Worm (Caenorhabditis elegans) whole organism, L4 larva: Measurements from ENCODE around the gene egl-6.

Experiments
- F26F4.8 ChIP-seq: fragments of 200-800 bp; sonication (Bioruptor generic); conservative IDR thresholded peaks from 2 replicates; pipeline ENCODE4 v1.3.6; 2022; ENCODE audit warnings: missing genetic modification characterization, missing compliant biosample characterization
- F37D6.2 ChIP-seq: sonication (generic microtip); optimal IDR thresholded peaks from 2 replicates; lab custom pipeline; 2016; ENCODE audit warnings: mild to moderate bottlenecking, missing genetic modification characterization, missing compliant biosample characterization
- F49E8.2 ChIP-seq: sonication (generic microtip); optimal IDR thresholded peaks from 2 replicates; lab custom pipeline; 2016; ENCODE audit warnings: missing compliant biosample characterization, mild to moderate bottlenecking, missing genetic modification characterization, borderline replicate concordance
- Y5F2A.4 ChIP-seq: fragments of 200-800 bp; sonication (Bioruptor generic); optimal IDR thresholded peaks from 2 replicates; lab custom pipeline; 2018; ENCODE audit warnings: mild to moderate bottlenecking, missing genetic modification characterization, missing compliant biosample characterization
- ZK546.5 ChIP-seq, 2 experiments: sonication (generic microtip); optimal IDR thresholded peaks; 2 replicates each; lab custom pipeline; 2017; ENCODE audit warnings: missing biosample characterization in 2 of 2, missing genetic modification characterization in 2 of 2
- aha-1 ChIP-seq: fragments of 150-350 bp; peaks from one replicate; lab custom pipeline; 2014; ENCODE audit warnings: missing biosample characterization, missing genetic modification characterization
- ceh-20 ChIP-seq: fragments of 200-800 bp; sonication (Bioruptor generic); IDR thresholded peaks from 2 replicates; pipeline ENCODE4 v1.3.6; 2022; ENCODE audit warnings: missing genetic modification reagents, missing genetic modification characterization, missing compliant biosample characterization
- ceh-82 ChIP-seq: sonication (generic microtip); optimal IDR thresholded peaks from 2 replicates; lab custom pipeline; 2017; ENCODE audit warnings: missing biosample characterization, missing genetic modification characterization
- daf-12 ChIP-seq: fragments of 150-350 bp; optimal IDR thresholded peaks from 2 replicates; lab custom pipeline; 2014; ENCODE audit warnings: missing biosample characterization, missing genetic modification reagents, missing genetic modification characterization
- daf-16 ChIP-seq, 3 experiments: sonication (generic microtip); optimal IDR thresholded peaks; 2 replicates each; lab custom pipeline; 2016 to 2017; ENCODE audit warnings: missing genetic modification characterization in 3 of 3, missing genetic modification reagents in 3 of 3, mild to moderate bottlenecking in 2 of 3, missing compliant biosample characterization in 2 of 3, missing biosample characterization in 1 of 3, moderate library complexity in 1 of 3
- dmd-6 ChIP-seq: fragments of 200-800 bp; sonication (Bioruptor generic); IDR thresholded peaks from 2 replicates; pipeline ENCODE4 v1.3.6; 2022; ENCODE audit warnings: missing genetic modification reagents, missing genetic modification characterization, missing compliant biosample characterization
- duxl-1 ChIP-seq: sonication (generic microtip); optimal IDR thresholded peaks from 2 replicates; lab custom pipeline; 2016; ENCODE audit warnings: mild to moderate bottlenecking, missing genetic modification characterization, moderate library complexity, missing compliant biosample characterization; ENCODE audit not compliant: poor library complexity
- dve-1 ChIP-seq: sonication (generic microtip); optimal IDR thresholded peaks from 2 replicates; lab custom pipeline; 2017; ENCODE audit warnings: antibody characterized with exemption, mild to moderate bottlenecking, missing genetic modification characterization, missing compliant biosample characterization; ENCODE audit not compliant: insufficient read depth
- fos-1 ChIP-seq: fragments of 150-350 bp; optimal IDR thresholded peaks from 2 replicates; lab custom pipeline; 2014; ENCODE audit warnings: missing biosample characterization, missing genetic modification characterization
- hif-1 ChIP-seq, 2 experiments: sonication (generic microtip); optimal IDR thresholded peaks; 2 replicates each; lab custom pipeline; 2016 to 2017; ENCODE audit warnings: missing compliant biosample characterization in 2 of 2, missing genetic modification characterization in 2 of 2, missing genetic modification reagents in 2 of 2, missing genotype in 2 of 2, mild to moderate bottlenecking in 1 of 2
- hlh-11 ChIP-seq: fragments of 200-800 bp; sonication (Bioruptor generic); optimal IDR thresholded peaks from 2 replicates; lab custom pipeline; 2018; ENCODE audit warnings: mild to moderate bottlenecking, missing genetic modification characterization, missing compliant biosample characterization
- hlh-30 ChIP-seq: sonication (generic microtip); optimal IDR thresholded peaks from 2 replicates; lab custom pipeline; 2017; ENCODE audit warnings: antibody characterized with exemption, mild to moderate bottlenecking, missing genetic modification characterization, missing compliant biosample characterization; ENCODE audit not compliant: insufficient read depth
- hmg-1.1 ChIP-seq: fragments of 200-800 bp; sonication (Bioruptor generic); IDR thresholded peaks from 2 replicates; pipeline ENCODE4 v1.3.6; 2022; ENCODE audit warnings: missing genetic modification reagents, missing genetic modification characterization, missing compliant biosample characterization
- jun-1 ChIP-seq: fragments of 150-350 bp; optimal IDR thresholded peaks from 2 replicates; lab custom pipeline; 2014; ENCODE audit warnings: missing biosample characterization, missing genetic modification reagents, missing genetic modification characterization
- lin-1 ChIP-seq: fragments of 200-800 bp; sonication (Bioruptor generic); IDR thresholded peaks from 2 replicates; pipeline ENCODE4 v1.3.6; 2022; ENCODE audit warnings: missing genetic modification reagents, missing genetic modification characterization, missing compliant biosample characterization
- lin-13 ChIP-seq: fragments of 150-350 bp; optimal IDR thresholded peaks from 2 replicates; lab custom pipeline; 2014; ENCODE audit warnings: missing biosample characterization, missing genetic modification reagents, missing genetic modification characterization
- lsy-2 ChIP-seq, 2 experiments: fragments of 150-350 bp in 1 of 2; sonication (generic microtip) in 1 of 2; optimal IDR thresholded peaks; 2 replicates each; lab custom pipeline; 2014 to 2017; ENCODE audit warnings: missing biosample characterization in 2 of 2, missing genetic modification characterization in 2 of 2
- mdl-1 ChIP-seq, 2 experiments: fragments of 150-350 bp in 1 of 2; sonication (generic microtip) in 1 of 2; optimal IDR thresholded peaks; 2 replicates each; lab custom pipeline; 2014 to 2017; ENCODE audit warnings: missing biosample characterization in 2 of 2, missing genetic modification characterization in 2 of 2
- mdt-29 ChIP-seq: fragments of 200-800 bp; sonication (Bioruptor generic); IDR thresholded peaks from 2 replicates; pipeline ENCODE4 v1.3.6; 2022; ENCODE audit warnings: missing genetic modification reagents, missing genetic modification characterization, missing compliant biosample characterization
- mep-1 ChIP-seq: fragments of 150-350 bp; sonication (generic microtip); optimal IDR thresholded peaks from 3 replicates; lab custom pipeline; 2014; ENCODE audit warnings: missing biosample characterization, missing genetic modification characterization
- mes-2 ChIP-seq: sonication (generic microtip); optimal IDR thresholded peaks from 2 replicates; lab custom pipeline; 2016; ENCODE audit warnings: missing genotype, mild to moderate bottlenecking, missing genetic modification characterization, missing compliant biosample characterization; ENCODE audit not compliant: poor library complexity, severe bottlenecking
- mxl-3 ChIP-seq: fragments of 200-800 bp; sonication (Bioruptor generic); optimal IDR thresholded peaks from 2 replicates; lab custom pipeline; 2018; ENCODE audit warnings: mild to moderate bottlenecking, missing genetic modification characterization, missing compliant biosample characterization
- nhr-10 ChIP-seq: fragments of 150-350 bp; optimal IDR thresholded peaks from 2 replicates; lab custom pipeline; 2014; ENCODE audit warnings: missing biosample characterization, missing genetic modification characterization
- nhr-11 ChIP-seq: fragments of 150-350 bp; optimal IDR thresholded peaks from 2 replicates; lab custom pipeline; 2014; ENCODE audit warnings: missing biosample characterization, missing genetic modification characterization
- nhr-28 ChIP-seq: fragments of 150-350 bp; optimal IDR thresholded peaks from 2 replicates; lab custom pipeline; 2014; ENCODE audit warnings: missing biosample characterization, missing genetic modification characterization
- nhr-41 ChIP-seq: fragments of 200-800 bp; sonication (Bioruptor generic); IDR thresholded peaks from 2 replicates; pipeline ENCODE4 v1.3.6; 2022; ENCODE audit warnings: missing genetic modification reagents, missing genetic modification characterization, missing compliant biosample characterization
- nhr-77 ChIP-seq: fragments of 150-350 bp; optimal IDR thresholded peaks from 2 replicates; lab custom pipeline; 2014; ENCODE audit warnings: missing biosample characterization, missing genetic modification characterization
- tra-1 ChIP-seq: fragments of 200-800 bp; sonication (Bioruptor generic); IDR thresholded peaks from 2 replicates; pipeline ENCODE4 v1.3.6; 2022; ENCODE audit warnings: missing genetic modification reagents, missing genetic modification characterization, missing compliant biosample characterization
- unc-62 ChIP-seq, 3 experiments: fragments of 150-350 bp in 1 of 3; sonication (generic microtip); optimal IDR thresholded peaks in 2 of 3; peaks in 1 of 3; 1 replicate in 1 of 3; 2 replicates in 2 of 3; lab custom pipeline; 2014 to 2017; ENCODE audit warnings: missing biosample characterization in 3 of 3, missing genetic modification characterization in 3 of 3, missing genetic modification reagents in 3 of 3, missing genotype in 1 of 3
- zag-1 ChIP-seq: fragments of 150-350 bp; optimal IDR thresholded peaks from 2 replicates; lab custom pipeline; 2014; ENCODE audit warnings: missing biosample characterization, missing genetic modification characterization

egl-6 gene

ce11 chrX:5942171-5942570 lies 11.2 kb downstream of the egl-6 start:
- peak in 1 of 2 experiments; percentile 14 for TF ChIP-seq hif-1 (tag; optimal IDR thresholded peaks at IDR 0.05; lab: Kevin White, UChicago)
- TF ChIP-seq tra-1 (GFP tag; lab: Robert Waterston, UW), result 0 out of 2 replicates have a peak, but pooled peaks have one; percentile 29
- peak; percentile 87 for TF ChIP-seq hlh-30 (tag; lab: Kevin White, UChicago)
- no peak for TF ChIP-seq fos-1 (tag; lab: Kevin White, UChicago)
- TF ChIP-seq dve-1 (tag; lab: Kevin White, UChicago), result peak; percentile 50
- TF ChIP-seq hlh-11, result peak; percentile 82
- TF ChIP-seq mep-1 (tag; lab: Kevin White, UChicago), result peak; percentile 38
- TF ChIP-seq nhr-10 (tag; lab: Kevin White, UChicago), result peak; percentile 7
- TF ChIP-seq nhr-77 (tag; lab: Kevin White, UChicago), result peak; percentile 34
- TF ChIP-seq F26F4.8 (GFP tag; lab: Robert Waterston, UW), result no peak
- TF ChIP-seq ZK546.5 (tag; optimal IDR thresholded peaks at IDR 0.05; lab: Kevin White, UChicago), result no peak
- TF ChIP-seq F49E8.2 (tag; lab: Kevin White, UChicago), result no peak
- TF ChIP-seq daf-16 (GFP tag; optimal IDR thresholded peaks at IDR 0.05; lab: Kevin White, UChicago), result peak in 1 of 2 experiments; percentile 93
- TF ChIP-seq daf-16 (tag; optimal IDR thresholded peaks at IDR 0.05; lab: Kevin White, UChicago), result peak; percentile 37
- TF ChIP-seq aha-1 (tag; lab: Kevin White, UChicago), result peak; percentile 29
- TF ChIP-seq unc-62 (GFP tag; optimal IDR thresholded peaks at IDR 0.05 in 1 of 2; lab: Kevin White, UChicago), result peak in 1 of 2 experiments; percentile 95
- TF ChIP-seq unc-62 (tag; optimal IDR thresholded peaks at IDR 0.05; lab: Kevin White, UChicago), result no peak
- peak; percentile 86 for TF ChIP-seq nhr-11 (tag; lab: Kevin White, UChicago)
- TF ChIP-seq nhr-28 (tag; lab: Kevin White, UChicago), result peak; percentile 77
- peak; percentile 86 for TF ChIP-seq mxl-3 (GFP tag; lab: Kevin White, UChicago)
- 0 out of 2 replicates have a peak, but pooled peaks have one; percentile 17 for TF ChIP-seq dmd-6 (GFP tag; lab: Robert Waterston, UW)
- TF ChIP-seq mdl-1 (tag; optimal IDR thresholded peaks at IDR 0.05; lab: Kevin White, UChicago), result peak; percentile 73 to 90

ce11 chrX:5943908-5944307 lies 13.0 kb downstream of the egl-6 start:
- peak; percentile 9 for TF ChIP-seq nhr-28 (tag; lab: Kevin White, UChicago)
- peak; percentile 37 for TF ChIP-seq nhr-11 (tag; lab: Kevin White, UChicago)
- TF ChIP-seq daf-16 (GFP tag; optimal IDR thresholded peaks at IDR 0.05; lab: Kevin White, UChicago), result peak in 1 of 2 experiments; percentile 78
- no peak for TF ChIP-seq daf-16 (tag; optimal IDR thresholded peaks at IDR 0.05; lab: Kevin White, UChicago)
- 0 out of 2 replicates have a peak, but pooled peaks have one; percentile 8 for TF ChIP-seq dmd-6 (GFP tag; lab: Robert Waterston, UW)
- no peak for TF ChIP-seq hmg-1.1 (GFP tag; lab: Robert Waterston, UW)
- TF ChIP-seq mdt-29 (GFP tag; lab: Robert Waterston, UW), result no peak
- no peak for TF ChIP-seq duxl-1
- no peak for TF ChIP-seq jun-1 (tag; lab: Kevin White, UChicago)
- no peak for TF ChIP-seq F37D6.2
- TF ChIP-seq zag-1, result no peak
- peak; percentile 72 for TF ChIP-seq hlh-11
- no peak for TF ChIP-seq daf-12 (tag; lab: Kevin White, UChicago)
- TF ChIP-seq aha-1 (tag; lab: Kevin White, UChicago), result peak; percentile 88
- TF ChIP-seq lin-13 (GFP tag; lab: Kevin White, UChicago), result no peak
- TF ChIP-seq ceh-82 (tag; lab: Kevin White, UChicago), result no peak
- TF ChIP-seq mep-1 (tag; lab: Kevin White, UChicago), result no peak
- TF ChIP-seq hlh-30 (tag; lab: Kevin White, UChicago), result peak; percentile 31
- no peak for TF ChIP-seq lin-1 (GFP tag; lab: Robert Waterston, UW)
- TF ChIP-seq nhr-77 (tag; lab: Kevin White, UChicago), result no peak
- no peak for TF ChIP-seq ceh-20
- TF ChIP-seq lsy-2 (tag; optimal IDR thresholded peaks at IDR 0.05; lab: Kevin White, UChicago), result peak in 1 of 2 experiments; percentile 11
- no peak for TF ChIP-seq Y5F2A.4 (GFP tag; lab: Kevin White, UChicago)
- TF ChIP-seq mes-2, result no peak
- no peak for TF ChIP-seq nhr-41 (GFP tag; lab: Robert Waterston, UW)
